Worm (Caenorhabditis elegans): Measurements from ENCODE around the gene ric-7.

ric-7 gene

ce11 chrV:13961927-13962419, 43.7 kb downstream of the ric-7 start, which contains the start of the genes algn-13 and R10D12.13 (continued):
- no peak for TF ChIP-seq nhr-11 (tag; optimal IDR thresholded peaks at IDR 0.05)
- TF ChIP-seq dmd-4 (tag; optimal IDR thresholded peaks at IDR 0.05; ENCODE audit: borderline replicate concordance) = peak; percentile 72
- TF ChIP-seq ceh-18 (tag; optimal IDR thresholded peaks at IDR 0.05) = peak; percentile 45
- TF ChIP-seq pros-1 (tag; optimal IDR thresholded peaks at IDR 0.05) = no peak
- peak; percentile 75 for TF ChIP-seq K02D7.2 (tag; optimal IDR thresholded peaks at IDR 0.05)
- peak; percentile 46 for TF ChIP-seq unc-42 (tag; optimal IDR thresholded peaks at IDR 0.05)
- peak; percentile 78 for TF ChIP-seq nfya-1 (tag; optimal IDR thresholded peaks at IDR 0.05)
- TF ChIP-seq ceh-45 (GFP tag; IDR thresholded peaks at IDR 0.05) = peak; percentile 51; the same call in 1 of the 2 replicates
- peak; percentile 76 for TF ChIP-seq fax-1 (tag; optimal IDR thresholded peaks at IDR 0.05)
- TF ChIP-seq npax-4 (tag; optimal IDR thresholded peaks at IDR 0.05) = peak; percentile 60
- no peak for TF ChIP-seq unc-55 (GFP tag; optimal IDR thresholded peaks at IDR 0.05)
- TF ChIP-seq odd-2 (tag; optimal IDR thresholded peaks at IDR 0.05) = peak; percentile 82
- TF ChIP-seq ceh-48 (tag; optimal IDR thresholded peaks at IDR 0.05) = peak; percentile 5
- TF ChIP-seq hlh-6 (tag; optimal IDR thresholded peaks at IDR 0.05) = peak; percentile 81
- peak; percentile 32 for TF ChIP-seq lim-6 (tag; optimal IDR thresholded peaks at IDR 0.05)
- TF ChIP-seq ceh-34 (tag; optimal IDR thresholded peaks at IDR 0.05) = peak; percentile 80
- TF ChIP-seq ref-2 (tag; optimal IDR thresholded peaks at IDR 0.05) = peak; percentile 87

ce11 chrV:13960916-13961315, 44.8 kb downstream of the ric-7 start, which contains the start of gene srh-24:
srh-24 (minus strand) TSS chrV:13961016.
- TF ChIP-seq pat-9 (tag; optimal IDR thresholded peaks at IDR 0.05) (no peak), ama-1 (optimal IDR thresholded peaks at IDR 0.05) (no peak), unc-55 (GFP tag; optimal IDR thresholded peaks at IDR 0.05) (no peak), pqm-1 (tag; optimal IDR thresholded peaks at IDR 0.05) (no peak), hlh-30 (tag; optimal IDR thresholded peaks at IDR 0.05; ENCODE audit: insufficient read depth) (no peak), unc-3 (GFP tag; conservative IDR thresholded peaks at IDR 0.05) (no peak), unc-3 (tag; optimal IDR thresholded peaks at IDR 0.05) (no peak), dmd-4 (tag; optimal IDR thresholded peaks at IDR 0.05; ENCODE audit: borderline replicate concordance) (no peak), elt-4 (tag; optimal IDR thresholded peaks at IDR 0.05) (no peak), hlh-6 (tag; optimal IDR thresholded peaks at IDR 0.05) (no peak)

- TF ChIP-seq C08G9.2 (tag; optimal IDR thresholded peaks at IDR 0.05) (no peak), ceh-45 (GFP tag; IDR thresholded peaks at IDR 0.05) (no peak), T23F11.4 (GFP tag; optimal IDR thresholded peaks at IDR 0.05) (no peak), sox-2 (GFP tag; IDR thresholded peaks at IDR 0.05) (no peak), ceh-22 (tag; optimal IDR thresholded peaks at IDR 0.05) (no peak)
These were observed 47.5 kb downstream of the ric-7 start, which contains the start of gene R10D12.10 for ce11 chrV:13958247-13958646. R10D12.10 (minus strand) TSS chrV:13958347.

- no peak for TF ChIP-seq hlh-8 (tag; optimal IDR thresholded peaks at IDR 0.05)
- TF ChIP-seq mec-3 (tag; optimal IDR thresholded peaks at IDR 0.05; ENCODE audit: borderline replicate concordance) = no peak
- no peak for TF ChIP-seq npax-4 (tag; optimal IDR thresholded peaks at IDR 0.05)
- no peak for TF ChIP-seq eyg-1 (tag; optimal IDR thresholded peaks at IDR 0.05)
- TF ChIP-seq T23F11.4 (GFP tag; optimal IDR thresholded peaks at IDR 0.05) = no peak
- no peak for TF ChIP-seq dmd-4 (tag; optimal IDR thresholded peaks at IDR 0.05; ENCODE audit: borderline replicate concordance)
- no peak for TF ChIP-seq F13H6.1 (tag; optimal IDR thresholded peaks at IDR 0.05)
- no peak for TF ChIP-seq sox-4 (tag; optimal IDR thresholded peaks at IDR 0.05)
- no peak for TF ChIP-seq ceh-2 (tag; optimal IDR thresholded peaks at IDR 0.05)
- TF ChIP-seq nhr-11 (tag; optimal IDR thresholded peaks at IDR 0.05) = no peak
- TF ChIP-seq fkh-10 (GFP tag; optimal IDR thresholded peaks at IDR 0.05) = no peak
- TF ChIP-seq hlh-13 (GFP tag; optimal IDR thresholded peaks at IDR 0.05) = no peak
- TF ChIP-seq hlh-30 (tag; optimal IDR thresholded peaks at IDR 0.05; ENCODE audit: insufficient read depth) = no peak
- TF ChIP-seq ceh-34 (tag; optimal IDR thresholded peaks at IDR 0.05) = no peak
- no peak for TF ChIP-seq ref-2 (tag; optimal IDR thresholded peaks at IDR 0.05)
- no peak for TF ChIP-seq elt-4 (tag; optimal IDR thresholded peaks at IDR 0.05)
- TF ChIP-seq ceh-18 (tag; optimal IDR thresholded peaks at IDR 0.05) = no peak
- TF ChIP-seq K09A11.1 (tag; optimal IDR thresholded peaks at IDR 0.05; ENCODE audit: insufficient read depth) = no peak
- no peak for TF ChIP-seq ceh-30 (tag; optimal IDR thresholded peaks at IDR 0.05)
- TF ChIP-seq ceh-6 (GFP tag; optimal IDR thresholded peaks at IDR 0.05) = no peak
These were observed 48.0 kb downstream of the ric-7 start for ce11 chrV:13957691-13958090.

All from whole organism, late embryonic.